Fruit fly (Drosophila melanogaster): Measurements from ENCODE around the gene Noc1.

dm6 chr3L:11071057-11071456 lies 3.5 kb upstream of the Noc1 start:
- no peak for TF ChIP-seq pan (optimal IDR thresholded peaks at IDR 0.05)
- TF ChIP-seq pan (GFP tag; optimal IDR thresholded peaks at IDR 0.05 in 1 of 2, IDR thresholded peaks at IDR 0.05 in 1 of 2) = no peak
- TF ChIP-seq CG14965 (GFP tag; optimal IDR thresholded peaks at IDR 0.05; ENCODE audit: borderline replicate concordance) = no peak
- TF ChIP-seq Hmx (GFP tag; optimal IDR thresholded peaks at IDR 0.05) = no peak
